Fruit fly (Drosophila melanogaster): ENCODE measurements around the gene IntS2.

The IntS2 gene

DNA sequence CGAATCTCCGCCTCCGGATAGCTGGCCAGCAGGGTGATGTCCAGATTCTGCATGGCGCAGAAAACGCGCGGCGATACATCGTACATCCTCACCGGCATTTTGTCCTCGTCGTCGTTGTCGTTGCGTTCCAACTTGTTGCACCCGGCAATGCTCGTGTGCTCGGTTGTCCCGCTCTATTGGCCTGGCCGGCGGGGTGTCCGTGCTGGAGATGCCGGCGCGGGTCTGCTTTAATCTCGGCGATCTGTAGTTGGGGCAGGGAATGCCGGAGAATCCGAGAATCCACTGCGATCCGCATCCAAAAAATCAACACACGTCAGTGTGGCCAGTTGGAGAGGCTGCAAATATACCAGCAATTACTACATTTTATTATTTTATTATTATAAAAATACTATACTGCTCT lies at the start of gene IntS2:
Gene IntS2, minus strand, starts transcription at position 318 of the 400 bp plus-strand sequence.
- TF ChIP-seq pdm3 (GFP tag; optimal IDR thresholded peaks at IDR 0.05) (no peak), Hr38 (GFP tag; optimal IDR thresholded peaks at IDR 0.05) (no peak), CG3919 (GFP tag; optimal IDR thresholded peaks at IDR 0.05) (no peak), CG6792 (GFP tag; optimal IDR thresholded peaks at IDR 0.05) (no peak), CG3032 (tag; optimal IDR thresholded peaks at IDR 0.05) (no peak), CG8319 (GFP tag; optimal IDR thresholded peaks at IDR 0.05) (no peak), CG6276 (GFP tag; optimal IDR thresholded peaks at IDR 0.05) (no peak), CG1621 (tag; optimal IDR thresholded peaks at IDR 0.05) (no peak), CG32006 (GFP tag; optimal IDR thresholded peaks at IDR 0.05) (no peak), dac (GFP tag; optimal IDR thresholded peaks at IDR 0.05) (no peak), vri (GFP tag; optimal IDR thresholded peaks at IDR 0.05) (no peak), CG6163 (GFP tag; IDR thresholded peaks at IDR 0.05) (no peak), Eip78C (GFP tag) (no peak), achi (GFP tag; optimal IDR thresholded peaks at IDR 0.05) (no peak), fd59A (GFP tag; optimal IDR thresholded peaks at IDR 0.05) (no peak)

DNA sequence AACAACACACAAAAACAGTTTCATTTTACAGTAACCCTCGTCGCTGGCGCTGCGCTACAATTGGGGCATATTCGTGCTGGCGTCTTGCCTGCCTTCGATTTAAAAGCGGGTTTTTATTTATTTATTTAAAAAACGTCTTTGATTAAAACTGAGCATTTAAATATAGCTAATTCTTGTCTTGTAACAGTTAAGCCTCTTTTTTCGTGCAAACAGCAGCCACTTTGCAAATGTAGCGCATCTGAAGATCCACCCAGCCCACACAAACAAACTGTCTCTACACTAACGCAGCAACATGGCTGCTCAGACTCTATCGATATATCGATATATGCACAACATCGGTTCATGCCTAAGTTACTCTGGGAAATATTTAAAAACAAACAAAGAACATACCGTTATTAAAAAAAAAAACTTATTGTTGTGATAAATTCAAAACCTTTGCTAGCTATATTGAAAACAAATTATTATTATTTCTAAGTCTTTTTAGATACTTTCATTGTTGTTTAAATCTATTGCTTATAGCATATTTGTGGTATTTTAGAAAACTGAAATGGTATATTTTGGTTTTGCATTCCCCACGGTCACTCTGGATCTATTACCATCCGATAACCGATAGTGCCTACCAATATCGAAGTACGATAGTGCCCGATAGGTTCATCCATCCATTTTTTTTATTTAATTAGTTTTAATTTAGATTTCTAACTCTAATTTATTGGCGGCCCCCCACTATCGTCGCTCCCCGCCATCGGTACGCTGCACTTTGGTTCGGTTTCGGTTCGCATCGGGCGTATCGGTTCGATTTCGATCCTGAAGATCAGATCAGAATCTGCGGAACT lies 46.3 kb upstream of the IntS2 start, which contains the start of the genes CG8188 and par-6:
Gene CG8188, minus strand, starts transcription at position 287 of the 833 bp plus-strand sequence.
Gene par-6, plus strand, starts transcription at position 615 of the 833 bp plus-strand sequence.
- peak; percentile 93 for TF ChIP-seq Met (GFP tag; optimal IDR thresholded peaks at IDR 0.05)
- peak; percentile 70 for TF ChIP-seq CG4318 (GFP tag; optimal IDR thresholded peaks at IDR 0.05)
- TF ChIP-seq fkh (GFP tag; optimal IDR thresholded peaks at IDR 0.05) = peak; percentile 67
- peak; percentile 56; the same call in 1 of the 2 replicates for TF ChIP-seq CG11294 (GFP tag; IDR thresholded peaks at IDR 0.05)
- peak; percentile 90 for TF ChIP-seq eg (GFP tag; IDR thresholded peaks at IDR 0.05)
- TF ChIP-seq Ets21C (GFP tag; optimal IDR thresholded peaks at IDR 0.05) = peak; percentile 87
- peak; percentile 87 for TF ChIP-seq acj6 (GFP tag; optimal IDR thresholded peaks at IDR 0.05)
- TF ChIP-seq esn (GFP tag; optimal IDR thresholded peaks at IDR 0.05) = peak; percentile 94
- TF ChIP-seq CG6276 (GFP tag; optimal IDR thresholded peaks at IDR 0.05) = no peak
- TF ChIP-seq achi (GFP tag; optimal IDR thresholded peaks at IDR 0.05) = peak; percentile 85
- TF ChIP-seq Smox (GFP tag; optimal IDR thresholded peaks at IDR 0.05) = peak; percentile 90
- peak; percentile 75 for TF ChIP-seq CG6808 (GFP tag; optimal IDR thresholded peaks at IDR 0.05)
- peak; percentile 78 for TF ChIP-seq CG8632 (GFP tag; optimal IDR thresholded peaks at IDR 0.05)
- TF ChIP-seq CG16779 (tag; optimal IDR thresholded peaks at IDR 0.05) = peak; percentile 59
- peak; percentile 87 for TF ChIP-seq CG6792 (GFP tag; optimal IDR thresholded peaks at IDR 0.05)
- TF ChIP-seq dsx (GFP tag; optimal IDR thresholded peaks at IDR 0.05; ENCODE audit: poor library complexity, severe bottlenecking) = peak; percentile 73
- peak; percentile 82 for TF ChIP-seq CG10631 (GFP tag; optimal IDR thresholded peaks at IDR 0.05)
- TF ChIP-seq Eip93F (GFP tag; optimal IDR thresholded peaks at IDR 0.05) = peak; percentile 70
- peak; percentile 86 for TF ChIP-seq CG3032 (tag; optimal IDR thresholded peaks at IDR 0.05)
- peak; percentile 93 for TF ChIP-seq Eip78C (GFP tag)
- peak; percentile 84 for TF ChIP-seq CG8119 (GFP tag; IDR thresholded peaks at IDR 0.05)
- peak; percentile 81 for TF ChIP-seq CG11902 (GFP tag; optimal IDR thresholded peaks at IDR 0.05)
- peak; percentile 82 for TF ChIP-seq CG10669 (GFP tag; optimal IDR thresholded peaks at IDR 0.05)
- TF ChIP-seq Sox15 (GFP tag; optimal IDR thresholded peaks at IDR 0.05) = peak; percentile 86
- TF ChIP-seq CG6854 (GFP tag; optimal IDR thresholded peaks at IDR 0.05) = peak; percentile 76
- peak; percentile 85 for TF ChIP-seq Ets96B (tag; optimal IDR thresholded peaks at IDR 0.05)
- TF ChIP-seq topi (GFP tag; optimal IDR thresholded peaks at IDR 0.05) = peak; percentile 92
- peak; percentile 80 for TF ChIP-seq vri (GFP tag; optimal IDR thresholded peaks at IDR 0.05)
- TF ChIP-seq Hr4 (GFP tag; optimal IDR thresholded peaks at IDR 0.05) = peak; percentile 87
- TF ChIP-seq CG8319 (GFP tag; optimal IDR thresholded peaks at IDR 0.05) = peak; percentile 78
- TF ChIP-seq CG34406 (GFP tag; optimal IDR thresholded peaks at IDR 0.05) = peak; percentile 85
- TF ChIP-seq Hr39 (GFP tag; optimal IDR thresholded peaks at IDR 0.05) = peak; percentile 92
- TF ChIP-seq CG31627 (GFP tag; optimal IDR thresholded peaks at IDR 0.05) = peak; percentile 93
- TF ChIP-seq fd85E (GFP tag; optimal IDR thresholded peaks at IDR 0.05) = peak; percentile 48
- peak; percentile 69 for TF ChIP-seq fd59A (GFP tag; optimal IDR thresholded peaks at IDR 0.05)
- TF ChIP-seq CG15336 (GFP tag; IDR thresholded peaks at IDR 0.05) = peak; percentile 77
- TF ChIP-seq CG1621 (tag; optimal IDR thresholded peaks at IDR 0.05) = peak; percentile 72
- TF ChIP-seq Hr38 (GFP tag; optimal IDR thresholded peaks at IDR 0.05) = peak; percentile 56
- TF ChIP-seq lz (GFP tag; optimal IDR thresholded peaks at IDR 0.05) = peak; percentile 93
- TF ChIP-seq CG11762 (GFP tag; optimal IDR thresholded peaks at IDR 0.05; ENCODE audit: insufficient read depth) = peak; percentile 78
- peak; percentile 91 for TF ChIP-seq Sox14 (GFP tag; optimal IDR thresholded peaks at IDR 0.05)
- peak; percentile 88 for TF ChIP-seq Eip75B (GFP tag; optimal IDR thresholded peaks at IDR 0.05)

All from whole organism, prepupa.